Worm (Caenorhabditis elegans) whole organism, L1 larva: ENCODE data around the gene K06H6.1.

Experiments
- C04F5.9 ChIP-seq: sonication (generic microtip); optimal IDR thresholded peaks from 2 replicates; lab custom pipeline; 2016; ENCODE audit warnings: missing genetic modification characterization, missing compliant biosample characterization
- C16A3.4 ChIP-seq: fragments of 150-350 bp; optimal IDR thresholded peaks from 2 replicates; lab custom pipeline; 2014; ENCODE audit warnings: missing biosample characterization, missing genetic modification characterization
- F16B12.6 ChIP-seq: fragments of 150-350 bp; optimal IDR thresholded peaks from 2 replicates; lab custom pipeline; 2014; ENCODE audit warnings: missing biosample characterization, missing genetic modification characterization
- Y116A8C.19 ChIP-seq: sonication (generic microtip); optimal IDR thresholded peaks from 2 replicates; lab custom pipeline; 2016; ENCODE audit warnings: missing compliant biosample characterization, missing genetic modification characterization, borderline replicate concordance
- aha-1 ChIP-seq: fragments of 150-350 bp; optimal IDR thresholded peaks from 2 replicates; lab custom pipeline; 2014; ENCODE audit warnings: missing biosample characterization, missing genetic modification characterization
- alr-1 ChIP-seq: fragments of 200-800 bp; sonication (Bioruptor generic); optimal IDR thresholded peaks from 2 replicates; lab custom pipeline; 2018; ENCODE audit warnings: borderline replicate concordance, mild to moderate bottlenecking, missing genetic modification characterization, missing compliant biosample characterization
- aly-2 ChIP-seq: fragments of 150-350 bp; optimal IDR thresholded peaks from 2 replicates; lab custom pipeline; 2014; ENCODE audit warnings: missing biosample characterization, missing genetic modification characterization
- ama-1 ChIP-seq: fragments of 150-350 bp; optimal IDR thresholded peaks from 2 replicates; lab custom pipeline; 2014
- blmp-1 ChIP-seq: fragments of 150-350 bp; optimal IDR thresholded peaks from 2 replicates; lab custom pipeline; 2014; ENCODE audit warnings: missing biosample characterization, missing genetic modification characterization
- ceh-82 ChIP-seq, 3 experiments: fragments of 150-350 bp in 1 of 3; sonication (generic microtip) in 2 of 3; optimal IDR thresholded peaks; 2 replicates each; lab custom pipeline; 2014 to 2017; ENCODE audit warnings: missing biosample characterization in 3 of 3, missing genetic modification characterization in 3 of 3
- ceh-90 ChIP-seq: sonication (generic microtip); optimal IDR thresholded peaks from 2 replicates; lab custom pipeline; 2016; ENCODE audit warnings: missing genetic modification characterization, missing compliant biosample characterization
- ces-1 ChIP-seq: fragments of 150-350 bp; optimal IDR thresholded peaks from 2 replicates; lab custom pipeline; 2014; ENCODE audit warnings: missing biosample characterization, missing genetic modification reagents, missing genetic modification characterization
- dsc-1 ChIP-seq: sonication (generic microtip); optimal IDR thresholded peaks from 2 replicates; lab custom pipeline; 2016; ENCODE audit warnings: mild to moderate bottlenecking, missing genetic modification characterization, missing compliant biosample characterization
- egl-27 ChIP-seq, 2 experiments: fragments of 150-350 bp in 1 of 2; sonication (generic microtip); optimal IDR thresholded peaks; 3 replicates each; lab custom pipeline; 2017 to 2018; ENCODE audit warnings: missing biosample characterization in 2 of 2, missing genetic modification characterization in 2 of 2, missing genetic modification reagents in 2 of 2
- elt-2 ChIP-seq: sonication (generic microtip); optimal IDR thresholded peaks from 2 replicates; lab custom pipeline; 2016; ENCODE audit warnings: missing genetic modification characterization, mild to moderate bottlenecking, inconsistent platforms, missing compliant biosample characterization, missing genetic modification reagents
- ets-5 ChIP-seq: fragments of 200-800 bp; sonication (Bioruptor generic); IDR thresholded peaks from 2 replicates; pipeline ENCODE4 v1.3.6; 2022; ENCODE audit warnings: missing genetic modification characterization, missing compliant biosample characterization
- fkh-10 ChIP-seq: sonication (generic microtip); optimal IDR thresholded peaks from 2 replicates; lab custom pipeline; 2017; ENCODE audit warnings: missing biosample characterization, missing genetic modification reagents, missing genetic modification characterization
- fkh-4 ChIP-seq: sonication (generic microtip); optimal IDR thresholded peaks from 2 replicates; lab custom pipeline; 2016; ENCODE audit warnings: missing compliant biosample characterization, missing genetic modification characterization, borderline replicate concordance
- fkh-8 ChIP-seq: sonication (generic microtip); optimal IDR thresholded peaks from 2 replicates; lab custom pipeline; 2016; ENCODE audit warnings: mild to moderate bottlenecking, missing genetic modification characterization, missing compliant biosample characterization
- hlh-17 ChIP-seq: fragments of 200-800 bp; sonication (Bioruptor generic); optimal IDR thresholded peaks from 2 replicates; lab custom pipeline; 2018; ENCODE audit warnings: missing genetic modification characterization, mild to moderate bottlenecking, missing compliant biosample characterization, moderate library complexity, borderline replicate concordance
- hlh-4 ChIP-seq: sonication (generic microtip); optimal IDR thresholded peaks from 2 replicates; lab custom pipeline; 2016; ENCODE audit warnings: mild to moderate bottlenecking, missing genetic modification characterization, missing compliant biosample characterization
- irx-1 ChIP-seq: sonication (generic microtip); optimal IDR thresholded peaks from 2 replicates; lab custom pipeline; 2016; ENCODE audit warnings: missing genetic modification characterization, missing compliant biosample characterization
- jun-1 ChIP-seq: fragments of 150-350 bp; optimal IDR thresholded peaks from 2 replicates; lab custom pipeline; 2014; ENCODE audit warnings: missing biosample characterization, missing genetic modification reagents, missing genetic modification characterization
- lin-13 ChIP-seq: fragments of 150-350 bp; optimal IDR thresholded peaks from 2 replicates; lab custom pipeline; 2014; ENCODE audit warnings: missing biosample characterization, missing genetic modification reagents, missing genetic modification characterization
- lin-14 ChIP-seq: fragments of 200-800 bp; sonication (Bioruptor generic); optimal IDR thresholded peaks from 2 replicates; lab custom pipeline; 2018; ENCODE audit warnings: mild to moderate bottlenecking, missing genetic modification characterization, moderate library complexity, missing compliant biosample characterization
- lin-15B ChIP-seq: fragments of 150-350 bp; sonication (generic microtip); optimal IDR thresholded peaks from 3 replicates; lab custom pipeline; 2014; ENCODE audit warnings: missing biosample characterization, missing genetic modification characterization
- lin-35 ChIP-seq, 2 experiments: fragments of 150-350 bp; optimal IDR thresholded peaks; 2 replicates each; lab custom pipeline; 2014; ENCODE audit warnings: missing biosample characterization in 2 of 2, missing genetic modification characterization in 2 of 2, missing genetic modification reagents in 2 of 2
- lin-39 ChIP-seq: fragments of 150-350 bp; optimal IDR thresholded peaks from 2 replicates; lab custom pipeline; 2014; ENCODE audit warnings: missing biosample characterization, missing genetic modification reagents, missing genetic modification characterization
- lir-3 ChIP-seq: sonication (generic microtip); optimal IDR thresholded peaks from 2 replicates; lab custom pipeline; 2016; ENCODE audit warnings: mild to moderate bottlenecking, missing genetic modification characterization, moderate library complexity, missing compliant biosample characterization; ENCODE audit not compliant: poor library complexity
- lsy-2 ChIP-seq, 2 experiments: fragments of 150-350 bp; optimal IDR thresholded peaks; 2 replicates each; lab custom pipeline; 2014; ENCODE audit warnings: missing biosample characterization in 2 of 2, missing genetic modification characterization in 2 of 2
- mab-9 ChIP-seq: fragments of 200-800 bp; sonication (Bioruptor generic); IDR thresholded peaks from 2 replicates; pipeline ENCODE4 v1.3.6; 2022; ENCODE audit warnings: missing genetic modification reagents, missing genetic modification characterization, missing compliant biosample characterization
- mdl-1 ChIP-seq, 2 experiments: fragments of 150-350 bp; optimal IDR thresholded peaks; 2 replicates each; lab custom pipeline; 2014 to 2017; ENCODE audit warnings: missing biosample characterization in 2 of 2, missing genetic modification characterization in 2 of 2, inconsistent platforms in 1 of 2
- mef-2 ChIP-seq: fragments of 150-350 bp; optimal IDR thresholded peaks from 2 replicates; lab custom pipeline; 2014; ENCODE audit warnings: missing biosample characterization, missing genetic modification characterization
- nhr-11 ChIP-seq: fragments of 150-350 bp; optimal IDR thresholded peaks from 2 replicates; lab custom pipeline; 2014; ENCODE audit warnings: missing biosample characterization, missing genetic modification characterization
- nhr-12 ChIP-seq: sonication (generic microtip); optimal IDR thresholded peaks from 2 replicates; lab custom pipeline; 2017; ENCODE audit warnings: missing biosample characterization, missing genetic modification characterization
- nhr-20 ChIP-seq: sonication (generic microtip); optimal IDR thresholded peaks from 2 replicates; lab custom pipeline; 2016; ENCODE audit warnings: mild to moderate bottlenecking, missing genetic modification characterization, missing compliant biosample characterization
- nhr-28 ChIP-seq: fragments of 150-350 bp; optimal IDR thresholded peaks from 2 replicates; lab custom pipeline; 2014; ENCODE audit warnings: missing biosample characterization, missing genetic modification characterization
- nhr-47 ChIP-seq: sonication (generic microtip); optimal IDR thresholded peaks from 2 replicates; lab custom pipeline; 2016; ENCODE audit warnings: mild to moderate bottlenecking, missing genetic modification characterization, moderate library complexity, missing compliant biosample characterization
- nhr-71 ChIP-seq: sonication (generic microtip); optimal IDR thresholded peaks from 2 replicates; lab custom pipeline; 2016; ENCODE audit warnings: mild to moderate bottlenecking, missing genetic modification characterization, moderate library complexity, missing compliant biosample characterization
- nhr-76 ChIP-seq: sonication (generic microtip); optimal IDR thresholded peaks from 2 replicates; lab custom pipeline; 2017; ENCODE audit warnings: missing biosample characterization, missing genetic modification characterization
- nhr-84 ChIP-seq: sonication (generic microtip); optimal IDR thresholded peaks from 2 replicates; lab custom pipeline; 2017; ENCODE audit warnings: missing biosample characterization, missing genetic modification characterization
- nhr-85 ChIP-seq: sonication (generic microtip); peaks from one replicate; lab custom pipeline; 2016; ENCODE audit warnings: missing genetic modification characterization, inconsistent platforms, missing compliant biosample characterization
- pax-3 ChIP-seq: fragments of 200-800 bp; sonication (Bioruptor generic); optimal IDR thresholded peaks from 2 replicates; lab custom pipeline; 2018; ENCODE audit warnings: mild to moderate bottlenecking, missing genetic modification characterization, moderate library complexity, missing compliant biosample characterization
- skn-1 ChIP-seq: fragments of 150-350 bp; optimal IDR thresholded peaks from 2 replicates; lab custom pipeline; 2014; ENCODE audit warnings: missing biosample characterization, missing genetic modification characterization
- snpc-4 ChIP-seq: fragments of 150-350 bp; optimal IDR thresholded peaks from 2 replicates; lab custom pipeline; 2014; ENCODE audit warnings: missing biosample characterization, missing genetic modification characterization
- sox-4 ChIP-seq: sonication (generic microtip); optimal IDR thresholded peaks from 2 replicates; lab custom pipeline; 2016; ENCODE audit warnings: missing genetic modification characterization, missing compliant biosample characterization
- sptf-1 ChIP-seq: fragments of 150-350 bp; optimal IDR thresholded peaks from 2 replicates; lab custom pipeline; 2014; ENCODE audit warnings: missing biosample characterization, missing genetic modification characterization
- sup-37 ChIP-seq: fragments of 200-800 bp; sonication (Bioruptor generic); optimal IDR thresholded peaks from 2 replicates; lab custom pipeline; 2018; ENCODE audit warnings: mild to moderate bottlenecking, missing genetic modification characterization, missing compliant biosample characterization
- tbx-2 ChIP-seq: sonication (generic microtip); optimal IDR thresholded peaks from 2 replicates; lab custom pipeline; 2016; ENCODE audit warnings: missing genetic modification characterization, missing compliant biosample characterization
- unc-86 ChIP-seq: sonication (generic microtip); optimal IDR thresholded peaks from 2 replicates; lab custom pipeline; 2016; ENCODE audit warnings: missing genetic modification characterization, missing compliant biosample characterization
- unc-98 ChIP-seq: fragments of 200-800 bp; sonication (Bioruptor generic); IDR thresholded peaks from 2 replicates; pipeline ENCODE4 v1.3.6; 2022; ENCODE audit warnings: missing genetic modification characterization, missing compliant biosample characterization
- zag-1 ChIP-seq: fragments of 150-350 bp; optimal IDR thresholded peaks from 2 replicates; lab custom pipeline; 2014; ENCODE audit warnings: missing biosample characterization, missing genetic modification characterization
- zip-4 ChIP-seq: fragments of 200-800 bp; sonication (Bioruptor generic); optimal IDR thresholded peaks from 2 replicates; lab custom pipeline; 2018; ENCODE audit warnings: mild to moderate bottlenecking, missing genetic modification characterization, moderate library complexity, missing compliant biosample characterization
- ztf-4 ChIP-seq: fragments of 150-350 bp; optimal IDR thresholded peaks from 2 replicates; lab custom pipeline; 2014; ENCODE audit warnings: missing biosample characterization, missing genetic modification characterization

Gene K06H6.1

DNA sequence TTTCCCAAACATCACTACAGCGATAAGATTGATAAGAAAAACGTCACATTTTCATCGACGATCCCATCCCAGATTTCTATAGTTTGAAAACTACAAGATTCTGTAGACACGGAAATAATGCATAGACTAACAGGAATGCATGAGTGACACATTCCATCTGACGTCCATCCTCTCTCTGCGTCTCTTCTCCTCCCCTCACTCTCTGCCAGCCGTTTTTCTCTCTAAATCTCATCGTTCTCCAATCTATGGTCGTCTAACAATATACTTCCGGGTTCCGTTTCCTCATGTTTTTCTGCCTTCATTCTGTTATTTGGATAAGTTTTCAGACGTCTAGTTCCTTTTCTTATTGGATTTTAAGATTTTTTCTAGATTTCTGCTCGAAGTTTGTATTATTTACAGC lies 31.1 kb downstream of the K06H6.1 start, which contains the start of gene F48G7.4:
Gene F48G7.4 (plus strand): TSS at position 400 of the 400 bp plus-strand sequence.
- TF ChIP-seq fkh-4 (tag; lab: Kevin White, UChicago) (no peak), nhr-76 (tag; lab: Kevin White, UChicago) (no peak), egl-27 (tag; optimal IDR thresholded peaks at IDR 0.05; lab: Kevin White, UChicago) (peak in 1 of 2 experiments; percentile 45), zag-1 (tag; lab: Kevin White, UChicago) (peak; percentile 26), C04F5.9 (no peak), snpc-4 (tag; lab: Kevin White, UChicago) (peak; percentile 13), ces-1 (no peak), aly-2 (peak; percentile 54), ztf-4 (peak; percentile 73), unc-98 (GFP tag; lab: Robert Waterston, UW) (no peak), lin-15B (tag; lab: Kevin White, UChicago) (no peak), F16B12.6 (tag; lab: Kevin White, UChicago) (peak; percentile 5), lin-35 (GFP tag; optimal IDR thresholded peaks at IDR 0.05; lab: Kevin White, UChicago) (peak; percentile 52 to 64), nhr-11 (tag; lab: Kevin White, UChicago) (peak; percentile 73), sup-37 (GFP tag; lab: Kevin White, UChicago) (no peak), mdl-1 (tag; optimal IDR thresholded peaks at IDR 0.05; lab: Kevin White, UChicago) (peak in 1 of 2 experiments; percentile 11), lin-14 (peak; percentile 100), nhr-28 (tag; lab: Kevin White, UChicago) (no peak), unc-86 (tag; lab: Kevin White, UChicago) (peak; percentile 90), nhr-20 (tag; lab: Kevin White, UChicago) (peak; percentile 91), dsc-1 (peak; percentile 60), sptf-1 (no peak), ama-1 (no peak), nhr-12 (tag; lab: Kevin White, UChicago) (no peak), Y116A8C.19 (tag; lab: Kevin White, UChicago) (no peak), lsy-2 (tag; optimal IDR thresholded peaks at IDR 0.05; lab: Kevin White, UChicago) (peak in 1 of 2 experiments; percentile 72), hlh-4 (tag; lab: Kevin White, UChicago) (no peak), fkh-8 (tag; lab: Kevin White, UChicago) (peak; percentile 91), aha-1 (tag; lab: Kevin White, UChicago) (no peak), zip-4 (no peak), lin-13 (GFP tag; lab: Kevin White, UChicago) (peak; percentile 15), lin-39 (tag; lab: Kevin White, UChicago) (no peak), hlh-17 (GFP tag; lab: Kevin White, UChicago) (no peak), sox-4 (tag; lab: Kevin White, UChicago) (peak; percentile 13), C16A3.4 (no peak), elt-2 (no peak), nhr-85 (tag; lab: Kevin White, UChicago) (peak; percentile 95), ceh-90 (tag; lab: Kevin White, UChicago) (no peak), pax-3 (tag; lab: Kevin White, UChicago) (peak; percentile 3), alr-1 (tag; lab: Kevin White, UChicago) (no peak), ets-5 (GFP tag; lab: Robert Waterston, UW) (no peak), mab-9 (GFP tag; lab: Robert Waterston, UW) (no peak), nhr-84 (tag; lab: Kevin White, UChicago) (no peak), nhr-71 (tag; lab: Kevin White, UChicago) (peak; percentile 91), blmp-1 (tag; lab: Kevin White, UChicago) (no peak), irx-1 (tag; lab: Kevin White, UChicago) (peak; percentile 47), nhr-47 (tag; lab: Kevin White, UChicago) (peak; percentile 86), fkh-10 (GFP tag; lab: Kevin White, UChicago) (peak; percentile 38), tbx-2 (peak; percentile 86), skn-1 (tag; lab: Kevin White, UChicago) (peak; percentile 67), mef-2 (tag; lab: Kevin White, UChicago) (peak; percentile 24), ceh-82 (tag; optimal IDR thresholded peaks at IDR 0.05; lab: Kevin White, UChicago) (peak; percentile 69 to 90 (median 76)), jun-1 (tag; lab: Kevin White, UChicago) (peak; percentile 64), lir-3 (tag; lab: Kevin White, UChicago) (peak; percentile 62)
